Worm (Caenorhabditis elegans) whole organism, early embryonic: Measurements from ENCODE around the gene srbc-37.

Experiments used
- B0310.2 ChIP-seq: sonication (generic microtip); optimal IDR thresholded peaks from 2 replicates; lab custom pipeline; 2016; ENCODE audit warnings: mild to moderate bottlenecking, missing genetic modification characterization, missing compliant biosample characterization
- aly-1 ChIP-seq: sonication (generic microtip); optimal IDR thresholded peaks from 2 replicates; lab custom pipeline; 2016; ENCODE audit warnings: missing genetic modification characterization, missing compliant biosample characterization
- ama-1 ChIP-seq: fragments of 150-350 bp; optimal IDR thresholded peaks from 2 replicates; lab custom pipeline; 2014
- ets-7 ChIP-seq: sonication (generic microtip); optimal IDR thresholded peaks from 2 replicates; lab custom pipeline; 2016; ENCODE audit warnings: missing genotype, missing genetic modification characterization, missing compliant biosample characterization
- flt-1 ChIP-seq: fragments of 200-800 bp; sonication (Bioruptor generic); IDR thresholded peaks from 2 replicates; pipeline ENCODE4 v1.3.6; 2022; ENCODE audit warnings: missing genetic modification characterization, missing compliant biosample characterization
- hmbx-1 ChIP-seq: sonication (generic microtip); optimal IDR thresholded peaks from 2 replicates; lab custom pipeline; 2016; ENCODE audit warnings: mild to moderate bottlenecking, missing genetic modification characterization, missing compliant biosample characterization
- hmg-4 ChIP-seq: fragments of 200-800 bp; sonication (Bioruptor generic); optimal IDR thresholded peaks from 2 replicates; lab custom pipeline; 2018; ENCODE audit warnings: mild to moderate bottlenecking, missing genetic modification characterization, missing compliant biosample characterization
- hnd-1 ChIP-seq: sonication (generic microtip); optimal IDR thresholded peaks from 2 replicates; lab custom pipeline; 2016; ENCODE audit warnings: missing genetic modification characterization, missing compliant biosample characterization
- pes-1 ChIP-seq: fragments of 200-800 bp; sonication (Bioruptor generic); IDR thresholded peaks from 2 replicates; pipeline ENCODE4 v1.3.6; 2022; ENCODE audit warnings: missing genetic modification reagents, missing genetic modification characterization, missing compliant biosample characterization
- tbx-11 ChIP-seq: fragments of 200-800 bp; sonication (Bioruptor generic); IDR thresholded peaks from 2 replicates; pipeline ENCODE4 v1.3.6; 2022; ENCODE audit warnings: missing genetic modification characterization, missing compliant biosample characterization
- tbx-37 ChIP-seq: fragments of 200-800 bp; sonication (Bioruptor generic); conservative IDR thresholded peaks from 2 replicates; pipeline ENCODE4 v1.3.6; 2022; ENCODE audit warnings: missing genetic modification reagents, missing genetic modification characterization, missing compliant biosample characterization

DNA sequence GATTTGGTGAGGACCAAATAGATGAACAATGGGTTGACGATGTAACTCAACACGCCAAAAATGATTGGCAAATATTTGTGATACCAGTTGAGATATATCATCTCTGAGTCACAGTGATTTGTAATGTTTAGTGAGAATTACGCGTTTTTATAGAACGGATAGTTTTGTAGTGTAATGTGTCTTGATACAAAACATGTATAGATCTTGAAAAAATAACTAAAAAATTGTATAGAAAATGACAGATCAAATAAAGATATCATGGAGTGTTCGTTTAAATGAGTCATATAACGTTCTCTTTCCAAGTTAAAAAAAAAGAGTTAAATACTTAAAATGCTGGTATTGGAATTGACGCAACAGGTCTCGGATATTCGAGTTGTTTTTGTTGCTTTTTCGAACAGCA, 48.0 kb upstream of the srbc-37 start, which contains the start of gene srj-6:
- TF ChIP-seq tbx-11 = no peak
- no peak for TF ChIP-seq ama-1 (lab: Kevin White, UChicago)
- no peak for TF ChIP-seq tbx-37 (GFP tag; lab: Robert Waterston, UW)
- TF ChIP-seq flt-1 (GFP tag; lab: Robert Waterston, UW) = no peak
- no peak for TF ChIP-seq hmg-4 (GFP tag; lab: Kevin White, UChicago)
- TF ChIP-seq pes-1 (GFP tag; lab: Robert Waterston, UW) = no peak
- no peak for TF ChIP-seq hnd-1 (tag; lab: Kevin White, UChicago)
- TF ChIP-seq B0310.2 (tag; lab: Kevin White, UChicago) = no peak
- TF ChIP-seq hmbx-1 (tag; lab: Kevin White, UChicago) = no peak
- no peak for TF ChIP-seq ets-7 (tag; lab: Kevin White, UChicago)
- TF ChIP-seq aly-1 (tag; lab: Kevin White, UChicago) = no peak
